Fruit fly (Drosophila melanogaster) whole organism, wandering third instar larva: ENCODE results near the gene emc.

Experiments
- Abd-B ChIP-seq: fragments of >200 bp; optimal IDR thresholded peaks from 2 replicates; lab custom pipeline; 2017; ENCODE audit warnings: missing biosample characterization, missing genetic modification characterization
- CG32264 ChIP-seq: fragments of 200-800 bp; sonication (Bioruptor generic); optimal IDR thresholded peaks from 2 replicates; lab custom pipeline; 2016; ENCODE audit warnings: missing biosample characterization, missing genetic modification characterization
- Dif ChIP-seq: fragments of 200-275, 200-300 bp; sonication (Bioruptor generic); optimal IDR thresholded peaks from 2 replicates; lab custom pipeline; 2018; ENCODE audit warnings: missing biosample characterization, missing genetic modification characterization; ENCODE audit not compliant: partially characterized antibody
- GATAd ChIP-seq: sonication (Bioruptor generic); optimal IDR thresholded peaks from 2 replicates; lab custom pipeline; 2016; ENCODE audit warnings: missing biosample characterization, missing genetic modification characterization
- HLH106 ChIP-seq: fragments of 200-800 bp; optimal IDR thresholded peaks from 3 replicates; lab custom pipeline; 2019; ENCODE audit warnings: missing biosample characterization, mild to moderate bottlenecking, missing genetic modification characterization, moderate library complexity
- Hnf4 ChIP-seq: fragments of 200-800 bp; sonication (Bioruptor generic); optimal IDR thresholded peaks from 2 replicates; lab custom pipeline; 2016; ENCODE audit warnings: missing biosample characterization, mild to moderate bottlenecking, missing genetic modification characterization
- Hr78 ChIP-seq: fragments of >200 bp; optimal IDR thresholded peaks from 2 replicates; lab custom pipeline; 2017; ENCODE audit warnings: missing biosample characterization, missing genetic modification characterization
- Hr83 ChIP-seq: fragments of 200-300 bp; sonication (Bioruptor generic); optimal IDR thresholded peaks from 2 replicates; lab custom pipeline; 2016; ENCODE audit warnings: missing biosample characterization, mild to moderate bottlenecking, missing genetic modification characterization, moderate library complexity; ENCODE audit not compliant: poor library complexity, severe bottlenecking
- Jra ChIP-seq: sonication (Bioruptor generic); optimal IDR thresholded peaks from 2 replicates; lab custom pipeline; 2016; ENCODE audit warnings: missing biosample characterization, missing genetic modification characterization
- Mio ChIP-seq: sonication (Bioruptor generic); optimal IDR thresholded peaks from 2 replicates; lab custom pipeline; 2016; ENCODE audit warnings: missing biosample characterization, missing genetic modification characterization
- Myc ChIP-seq: fragments of >200 bp; optimal IDR thresholded peaks from 2 replicates; lab custom pipeline; 2017
- N ChIP-seq: fragments of >200 bp; optimal IDR thresholded peaks from 2 replicates; lab custom pipeline; 2018; ENCODE audit warnings: missing biosample characterization, missing external identifiers, missing genetic modification characterization
- OdsH ChIP-seq: fragments of 200-800 bp; sonication (Bioruptor generic); optimal IDR thresholded peaks from 2 replicates; lab custom pipeline; 2016; ENCODE audit warnings: missing biosample characterization, mild to moderate bottlenecking, missing genetic modification characterization
- Rel ChIP-seq, 2 experiments: fragments of 200-800 bp; sonication (Bioruptor generic) in 1 of 2; optimal IDR thresholded peaks; 2 replicates in 1 of 2; 3 replicates in 1 of 2; lab custom pipeline; 2016 to 2019; ENCODE audit warnings: mild to moderate bottlenecking in 2 of 2, missing biosample characterization in 2 of 2, missing genetic modification characterization in 2 of 2, moderate library complexity in 1 of 2
- Sp1 ChIP-seq: fragments of 200-800 bp; sonication (Bioruptor generic); optimal IDR thresholded peaks from 3 replicates; lab custom pipeline; 2019; ENCODE audit warnings: missing biosample characterization, mild to moderate bottlenecking, missing genetic modification characterization, moderate library complexity
- br ChIP-seq: fragments of 200-800 bp; sonication (Bioruptor generic); optimal IDR thresholded peaks from 2 replicates; lab custom pipeline; 2016; ENCODE audit warnings: missing biosample characterization, missing genetic modification characterization
- dl ChIP-seq, 2 experiments: fragments of 175-275, 200-275 bp in 1 of 2; fragments of 200-275 bp in 1 of 2; sonication (Bioruptor generic); optimal IDR thresholded peaks; lab custom pipeline; 2018; ENCODE audit warnings: mild to moderate bottlenecking in 2 of 2, missing biosample characterization in 2 of 2, missing genetic modification characterization in 2 of 2, moderate library complexity in 2 of 2; ENCODE audit not compliant: partially characterized antibody in 2 of 2, insufficient read depth in 1 of 2
- dmrt93B ChIP-seq: fragments of 200-800 bp; sonication (Bioruptor generic); optimal IDR thresholded peaks from 2 replicates; lab custom pipeline; 2018; ENCODE audit warnings: missing biosample characterization, mild to moderate bottlenecking, missing genetic modification characterization
- dsf ChIP-seq: sonication (Bioruptor generic); optimal IDR thresholded peaks from 2 replicates; lab custom pipeline; 2016; ENCODE audit warnings: missing biosample characterization, missing genetic modification characterization, borderline replicate concordance
- ey ChIP-seq: fragments of 200-800 bp; sonication (Bioruptor generic); optimal IDR thresholded peaks from 2 replicates; lab custom pipeline; 2016; ENCODE audit warnings: missing biosample characterization, missing genetic modification characterization
- foxo ChIP-seq, 2 experiments: fragments of 200-800 bp; sonication (Bioruptor generic); optimal IDR thresholded peaks; 2 replicates in 1 of 2; 3 replicates in 1 of 2; lab custom pipeline; 2016 to 2017; ENCODE audit warnings: missing biosample characterization in 2 of 2, missing genetic modification characterization in 2 of 2
- fru ChIP-seq: fragments of 200-800 bp; sonication (Bioruptor generic); optimal IDR thresholded peaks from 3 replicates; lab custom pipeline; 2016; ENCODE audit warnings: missing biosample characterization, mild to moderate bottlenecking, missing genetic modification characterization
- h ChIP-seq: fragments of 200-800 bp; sonication (Bioruptor generic); optimal IDR thresholded peaks from 3 replicates; lab custom pipeline; 2016; ENCODE audit warnings: missing biosample characterization, mild to moderate bottlenecking, missing genetic modification characterization
- lola ChIP-seq: fragments of >200 bp; optimal IDR thresholded peaks from 2 replicates; lab custom pipeline; 2017; ENCODE audit warnings: missing biosample characterization, missing genetic modification characterization
- psq ChIP-seq: fragments of 200-800 bp; sonication (Bioruptor generic); optimal IDR thresholded peaks from 3 replicates; lab custom pipeline; 2017; ENCODE audit warnings: missing biosample characterization, mild to moderate bottlenecking, missing genetic modification characterization, moderate library complexity
- rgr ChIP-seq: fragments of 200-800 bp; sonication (Bioruptor generic); optimal IDR thresholded peaks from 3 replicates; lab custom pipeline; 2016; ENCODE audit warnings: missing biosample characterization, mild to moderate bottlenecking, missing genetic modification characterization
- sage ChIP-seq: fragments of 200-800 bp; sonication (Bioruptor generic); optimal IDR thresholded peaks from 2 replicates; lab custom pipeline; 2016; ENCODE audit warnings: missing biosample characterization, mild to moderate bottlenecking, missing genetic modification characterization
- sv ChIP-seq: fragments of 200-800 bp; sonication (Bioruptor generic); optimal IDR thresholded peaks from 3 replicates; lab custom pipeline; 2016; ENCODE audit warnings: missing biosample characterization, missing genetic modification characterization
- tai ChIP-seq: sonication (Bioruptor generic); optimal IDR thresholded peaks from 2 replicates; lab custom pipeline; 2016; ENCODE audit warnings: missing biosample characterization, missing genetic modification characterization
- usp ChIP-seq: fragments of >200 bp; optimal IDR thresholded peaks from 2 replicates; lab custom pipeline; 2017; ENCODE audit warnings: missing biosample characterization, missing genetic modification characterization
- woc ChIP-seq: sonication (Bioruptor generic); optimal IDR thresholded peaks from 2 replicates; lab custom pipeline; 2016; ENCODE audit warnings: missing biosample characterization, mild to moderate bottlenecking, missing genetic modification characterization

Gene emc

dm6 chr3L:765095-765494 lies 15.9 kb downstream of the emc start:
- TF ChIP-seq h (GFP tag; lab: Kevin White, UChicago) (no peak), ey (GFP tag; lab: Kevin White, UChicago) (no peak), tai (no peak)

- no peak for TF ChIP-seq usp
- TF ChIP-seq dmrt93B (GFP tag; lab: Kevin White, UChicago) = peak; percentile 30
- TF ChIP-seq ey (GFP tag; lab: Kevin White, UChicago) = peak; percentile 82
- peak in 1 of 2 experiments; percentile 70 for TF ChIP-seq foxo (GFP tag; optimal IDR thresholded peaks at IDR 0.05; lab: Kevin White, UChicago)
- TF ChIP-seq Dif (GFP tag; lab: Kevin White, UChicago) = no peak
- peak; percentile 9 for TF ChIP-seq Jra (GFP tag; lab: Kevin White, UChicago)
- no peak for TF ChIP-seq GATAd (GFP tag; lab: Kevin White, UChicago)
- TF ChIP-seq Myc (lab: Kevin White, UChicago) = no peak
- TF ChIP-seq Hr83 (GFP tag; lab: Kevin White, UChicago) = peak; percentile 92
- peak; percentile 88 for TF ChIP-seq h (GFP tag; lab: Kevin White, UChicago)
- peak; percentile 76 for TF ChIP-seq Hnf4 (GFP tag; lab: Kevin White, UChicago)
- no peak for TF ChIP-seq Mio (GFP tag; lab: Kevin White, UChicago)
- no peak for TF ChIP-seq dl (GFP tag; optimal IDR thresholded peaks at IDR 0.05; lab: Kevin White, UChicago; ENCODE audit: insufficient read depth in 1 of 2, partially characterized antibody in 2 of 2)
- no peak for TF ChIP-seq lola (GFP tag; lab: Kevin White, UChicago)
- peak; percentile 86 for TF ChIP-seq fru (GFP tag; lab: Kevin White, UChicago)
- no peak for TF ChIP-seq sv (GFP tag; lab: Kevin White, UChicago)
- peak; percentile 72 for TF ChIP-seq woc (GFP tag; lab: Kevin White, UChicago)
- peak; percentile 72 for TF ChIP-seq tai
- peak; percentile 81 for TF ChIP-seq rgr (GFP tag; lab: Kevin White, UChicago)
- peak; percentile 43 for TF ChIP-seq CG32264 (GFP tag; lab: Kevin White, UChicago)
- no peak for TF ChIP-seq Rel (GFP tag; optimal IDR thresholded peaks at IDR 0.05; lab: Kevin White, UChicago)
- TF ChIP-seq Rel (tag; optimal IDR thresholded peaks at IDR 0.05; lab: Kevin White, UChicago) = peak; percentile 76
- peak; percentile 83 for TF ChIP-seq OdsH (GFP tag; lab: Kevin White, UChicago)
- peak; percentile 64 for TF ChIP-seq br (GFP tag; lab: Kevin White, UChicago)
- TF ChIP-seq HLH106 (tag; lab: Kevin White, UChicago) = peak; percentile 64
- TF ChIP-seq Hr78 (GFP tag; lab: Kevin White, UChicago) = no peak
- TF ChIP-seq Abd-B (GFP tag; lab: Kevin White, UChicago) = no peak
- peak; percentile 53 for TF ChIP-seq psq (GFP tag; lab: Kevin White, UChicago)
- TF ChIP-seq Sp1 (GFP tag; lab: Kevin White, UChicago) = peak; percentile 59
- TF ChIP-seq sage (GFP tag; lab: Kevin White, UChicago) = no peak
Observed at dm6 chr3L:765515-766292, 16.5 kb downstream of the emc start.

- no peak for TF ChIP-seq psq (GFP tag; lab: Kevin White, UChicago)
- TF ChIP-seq Abd-B (GFP tag; lab: Kevin White, UChicago) = no peak
- no peak for TF ChIP-seq Hnf4 (GFP tag; lab: Kevin White, UChicago)
- TF ChIP-seq Rel (GFP tag; optimal IDR thresholded peaks at IDR 0.05; lab: Kevin White, UChicago) = no peak
- TF ChIP-seq Rel (tag; optimal IDR thresholded peaks at IDR 0.05; lab: Kevin White, UChicago) = peak; percentile 22
- peak; percentile 4 for TF ChIP-seq HLH106 (tag; lab: Kevin White, UChicago)
- TF ChIP-seq tai = no peak
- no peak for TF ChIP-seq Myc (lab: Kevin White, UChicago)
- TF ChIP-seq CG32264 (GFP tag; lab: Kevin White, UChicago) = no peak
- TF ChIP-seq N (GFP tag; lab: Kevin White, UChicago) = no peak
- no peak for TF ChIP-seq lola (GFP tag; lab: Kevin White, UChicago)
- no peak for TF ChIP-seq dsf (GFP tag; lab: Kevin White, UChicago)
- TF ChIP-seq Jra (GFP tag; lab: Kevin White, UChicago) = no peak
- no peak for TF ChIP-seq fru (GFP tag; lab: Kevin White, UChicago)
- TF ChIP-seq ey (GFP tag; lab: Kevin White, UChicago) = no peak
- TF ChIP-seq, all 38 proteins: peak for 2
Observed at dm6 chr3L:766293-766664, 17.1 kb downstream of the emc start.
